Fruit fly (Drosophila melanogaster) whole organism, pupa: ENCODE results near the gene CG7275.
A peak's percentile ranks its signal among the peaks of the same experiment; 100 is the strongest.

ENCODE experiments used
- CG12605 ChIP-seq: fragments of 200-800 bp; sonication (Bioruptor generic); IDR thresholded peaks from 2 replicates; pipeline ENCODE4 v1.3.6; 2022; ENCODE audit warnings: missing biosample characterization, missing genetic modification characterization
- CG13204 ChIP-seq: fragments of 200-800 bp; sonication (Bioruptor generic); optimal IDR thresholded peaks from 2 replicates; lab custom pipeline; 2018; ENCODE audit warnings: missing biosample characterization, mild to moderate bottlenecking, missing genetic modification characterization, moderate library complexity
- CG14655 ChIP-seq: fragments of 200-800 bp; sonication (Bioruptor generic); optimal IDR thresholded peaks from 3 replicates; lab custom pipeline; 2017; ENCODE audit warnings: mild to moderate bottlenecking, missing biosample characterization, missing genetic modification reagents, missing genetic modification characterization
- CG34367 ChIP-seq: fragments of 200-800 bp; sonication (Bioruptor generic); optimal IDR thresholded peaks from 2 replicates; lab custom pipeline; 2018; ENCODE audit warnings: missing biosample characterization, mild to moderate bottlenecking, missing genetic modification characterization
- CG9948 ChIP-seq: fragments of 200-800 bp; sonication (Bioruptor generic); optimal IDR thresholded peaks from 2 replicates; lab custom pipeline; 2018; ENCODE audit warnings: missing biosample characterization, mild to moderate bottlenecking, missing genetic modification characterization, moderate library complexity
- Pif1A ChIP-seq: fragments of 200-800 bp; sonication (Bioruptor generic); optimal IDR thresholded peaks from 3 replicates; lab custom pipeline; 2016; ENCODE audit warnings: missing biosample characterization, missing genetic modification characterization
- Snoo ChIP-seq: fragments of 200-800 bp; sonication (Bioruptor generic); optimal IDR thresholded peaks from 3 replicates; lab custom pipeline; 2017; ENCODE audit warnings: missing biosample characterization, mild to moderate bottlenecking, missing genetic modification characterization, inconsistent platforms
- fd96Ca ChIP-seq: fragments of 200-800 bp; sonication (Bioruptor generic); IDR thresholded peaks from 3 replicates; pipeline ENCODE4 v1.3.6; 2022; ENCODE audit warnings: missing biosample characterization, missing genetic modification characterization

- TF ChIP-seq CG12605 (GFP tag; lab: Robert Waterston, UW) (peak; percentile 88), CG34367 (no peak), CG9948 (tag; lab: Kevin White, UChicago) (no peak), Pif1A (GFP tag; lab: Kevin White, UChicago) (no peak), fd96Ca (GFP tag; lab: Robert Waterston, UW) (no peak), CG14655 (no peak), Snoo (tag; lab: Kevin White, UChicago) (no peak), CG13204 (GFP tag; lab: Kevin White, UChicago) (no peak)
These were observed 36.5 kb downstream of the CG7275 start, which contains the start of gene CrebA for dm6 chr3L:15535228-15535598.
